Worm (Caenorhabditis elegans) whole organism, L4 larva: Measurements from ENCODE around the gene C53C11.5.

Experiments
- F26F4.8 ChIP-seq: fragments of 200-800 bp; sonication (Bioruptor generic); conservative IDR thresholded peaks from 2 replicates; pipeline ENCODE4 v1.3.6; 2022; ENCODE audit warnings: missing genetic modification characterization, missing compliant biosample characterization
- ama-1 ChIP-seq: fragments of 150-350 bp; optimal IDR thresholded peaks from 2 replicates; lab custom pipeline; 2014; ENCODE audit warnings: inconsistent platforms, mixed read lengths
- daf-8 ChIP-seq: fragments of 200-800 bp; sonication (Bioruptor generic); IDR thresholded peaks from 2 replicates; pipeline ENCODE4 v1.3.6; 2022; ENCODE audit warnings: missing genetic modification characterization, missing compliant biosample characterization
- dmd-8 ChIP-seq: fragments of 200-800 bp; sonication (Bioruptor generic); IDR thresholded peaks from 2 replicates; pipeline ENCODE4 v1.3.6; 2022; ENCODE audit warnings: missing genetic modification characterization, missing compliant biosample characterization
- egl-27 ChIP-seq: sonication (generic microtip); optimal IDR thresholded peaks from 3 replicates; lab custom pipeline; 2017; ENCODE audit warnings: missing biosample characterization, missing genetic modification reagents, missing genetic modification characterization
- pha-4 ChIP-seq, 2 experiments: fragments of 150-350 bp in 1 of 2; fragments of 200-800 bp in 1 of 2; sonication (Bioruptor generic) in 1 of 2; IDR thresholded peaks in 1 of 2; optimal IDR thresholded peaks in 1 of 2; 2 replicates each; pipeline versions ENCODE4 v1.3.6 to Lab custom; 2014 to 2022; ENCODE audit warnings: missing genetic modification characterization in 2 of 2, missing genetic modification reagents in 2 of 2, missing biosample characterization in 1 of 2, missing compliant biosample characterization in 1 of 2
- snpc-4 ChIP-seq: fragments of 150-350 bp; optimal IDR thresholded peaks from 2 replicates; lab custom pipeline; 2014; ENCODE audit warnings: missing biosample characterization, missing genetic modification characterization
- unc-130 ChIP-seq: sonication (generic microtip); optimal IDR thresholded peaks from 2 replicates; lab custom pipeline; 2016; ENCODE audit warnings: missing genetic modification reagents, missing genetic modification characterization, missing compliant biosample characterization

DNA sequence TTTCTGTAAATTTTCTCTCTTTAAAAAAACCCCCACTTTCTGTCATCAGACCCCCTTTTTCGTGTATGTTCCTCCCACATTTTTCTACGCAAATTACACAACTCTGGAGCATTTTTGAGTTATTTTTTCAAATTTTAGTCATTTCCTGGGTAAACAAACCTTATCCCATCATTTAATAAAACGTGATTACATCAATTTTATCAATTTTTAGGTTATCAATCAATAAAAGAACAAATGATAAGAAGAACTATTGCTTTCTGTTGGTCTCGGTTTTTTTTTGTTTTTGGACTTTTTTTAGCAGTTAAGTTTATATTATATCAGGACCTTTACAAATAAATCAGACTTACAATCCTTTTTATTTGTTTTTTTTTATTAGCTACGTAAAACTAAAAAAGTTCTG, 2.5 kb downstream of the C53C11.5 start, which contains the start of gene C53C11.2:
- TF ChIP-seq egl-27 (tag; lab: Kevin White, UChicago) (no peak), daf-8 (no peak), ama-1 (lab: Kevin White, UChicago) (no peak), F26F4.8 (GFP tag; lab: Robert Waterston, UW) (no peak), dmd-8 (GFP tag; lab: Robert Waterston, UW) (no peak), pha-4 (GFP tag; IDR thresholded peaks at IDR 0.05; lab: Robert Waterston, UW) (no peak), pha-4 (tag; optimal IDR thresholded peaks at IDR 0.05; lab: Kevin White, UChicago) (no peak), unc-130 (GFP tag; lab: Kevin White, UChicago) (no peak), snpc-4 (no peak)
